Fruit fly (Drosophila melanogaster) whole organism, wandering third instar larva: ENCODE results near the gene Kap-alpha3.

Source experiments
- Abd-B ChIP-seq: fragments of >200 bp; optimal IDR thresholded peaks from 2 replicates; lab custom pipeline; 2017; ENCODE audit warnings: missing biosample characterization, missing genetic modification characterization
- CG32264 ChIP-seq: fragments of 200-800 bp; sonication (Bioruptor generic); optimal IDR thresholded peaks from 2 replicates; lab custom pipeline; 2016; ENCODE audit warnings: missing biosample characterization, missing genetic modification characterization
- CG9705 ChIP-seq: fragments of 200-800 bp; sonication (Bioruptor generic); optimal IDR thresholded peaks from 2 replicates; lab custom pipeline; 2018; ENCODE audit warnings: missing biosample characterization, mild to moderate bottlenecking, missing genetic modification characterization
- CrebA ChIP-seq: fragments of 200-800 bp; sonication (Bioruptor generic); optimal IDR thresholded peaks from 2 replicates; lab custom pipeline; 2016; ENCODE audit warnings: missing biosample characterization, mild to moderate bottlenecking, missing genetic modification characterization, borderline replicate concordance
- Dfd ChIP-seq: fragments of >200 bp; optimal IDR thresholded peaks from 2 replicates; lab custom pipeline; 2017; ENCODE audit warnings: missing biosample characterization, missing genetic modification characterization
- Dif ChIP-seq: fragments of 200-275, 200-300 bp; sonication (Bioruptor generic); optimal IDR thresholded peaks from 2 replicates; lab custom pipeline; 2018; ENCODE audit warnings: missing biosample characterization, missing genetic modification characterization; ENCODE audit not compliant: partially characterized antibody
- GATAd ChIP-seq: sonication (Bioruptor generic); optimal IDR thresholded peaks from 2 replicates; lab custom pipeline; 2016; ENCODE audit warnings: missing biosample characterization, missing genetic modification characterization
- HLH106 ChIP-seq: fragments of 200-800 bp; optimal IDR thresholded peaks from 3 replicates; lab custom pipeline; 2019; ENCODE audit warnings: missing biosample characterization, mild to moderate bottlenecking, missing genetic modification characterization, moderate library complexity
- Hnf4 ChIP-seq: fragments of 200-800 bp; sonication (Bioruptor generic); optimal IDR thresholded peaks from 2 replicates; lab custom pipeline; 2016; ENCODE audit warnings: missing biosample characterization, mild to moderate bottlenecking, missing genetic modification characterization
- Hr78 ChIP-seq: fragments of >200 bp; optimal IDR thresholded peaks from 2 replicates; lab custom pipeline; 2017; ENCODE audit warnings: missing biosample characterization, missing genetic modification characterization
- Hr83 ChIP-seq: fragments of 200-300 bp; sonication (Bioruptor generic); optimal IDR thresholded peaks from 2 replicates; lab custom pipeline; 2016; ENCODE audit warnings: missing biosample characterization, mild to moderate bottlenecking, missing genetic modification characterization, moderate library complexity; ENCODE audit not compliant: poor library complexity, severe bottlenecking
- Jra ChIP-seq: sonication (Bioruptor generic); optimal IDR thresholded peaks from 2 replicates; lab custom pipeline; 2016; ENCODE audit warnings: missing biosample characterization, missing genetic modification characterization
- Mio ChIP-seq: sonication (Bioruptor generic); optimal IDR thresholded peaks from 2 replicates; lab custom pipeline; 2016; ENCODE audit warnings: missing biosample characterization, missing genetic modification characterization
- Myc ChIP-seq: fragments of >200 bp; optimal IDR thresholded peaks from 2 replicates; lab custom pipeline; 2017
- N ChIP-seq: fragments of >200 bp; optimal IDR thresholded peaks from 2 replicates; lab custom pipeline; 2018; ENCODE audit warnings: missing biosample characterization, missing external identifiers, missing genetic modification characterization
- OdsH ChIP-seq: fragments of 200-800 bp; sonication (Bioruptor generic); optimal IDR thresholded peaks from 2 replicates; lab custom pipeline; 2016; ENCODE audit warnings: missing biosample characterization, mild to moderate bottlenecking, missing genetic modification characterization
- Rel ChIP-seq, 2 experiments: fragments of 200-800 bp; sonication (Bioruptor generic) in 1 of 2; optimal IDR thresholded peaks; 2 replicates in 1 of 2; 3 replicates in 1 of 2; lab custom pipeline; 2016 to 2019; ENCODE audit warnings: mild to moderate bottlenecking in 2 of 2, missing biosample characterization in 2 of 2, missing genetic modification characterization in 2 of 2, moderate library complexity in 1 of 2
- Sp1 ChIP-seq: fragments of 200-800 bp; sonication (Bioruptor generic); optimal IDR thresholded peaks from 3 replicates; lab custom pipeline; 2019; ENCODE audit warnings: missing biosample characterization, mild to moderate bottlenecking, missing genetic modification characterization, moderate library complexity
- Vsx2 ChIP-seq: fragments of 200-300, 225-300 bp; sonication (Bioruptor generic); optimal IDR thresholded peaks from 2 replicates; lab custom pipeline; 2018; ENCODE audit warnings: missing biosample characterization, missing genetic modification characterization; ENCODE audit not compliant: partially characterized antibody
- br ChIP-seq: fragments of 200-800 bp; sonication (Bioruptor generic); optimal IDR thresholded peaks from 2 replicates; lab custom pipeline; 2016; ENCODE audit warnings: missing biosample characterization, missing genetic modification characterization
- brk ChIP-seq: fragments of 200-800 bp; sonication (Bioruptor generic); optimal IDR thresholded peaks from 2 replicates; lab custom pipeline; 2016; ENCODE audit warnings: missing biosample characterization, mild to moderate bottlenecking, missing genetic modification characterization
- dl ChIP-seq, 2 experiments: fragments of 175-275, 200-275 bp in 1 of 2; fragments of 200-275 bp in 1 of 2; sonication (Bioruptor generic); optimal IDR thresholded peaks; lab custom pipeline; 2018; ENCODE audit warnings: mild to moderate bottlenecking in 2 of 2, missing biosample characterization in 2 of 2, missing genetic modification characterization in 2 of 2, moderate library complexity in 2 of 2; ENCODE audit not compliant: partially characterized antibody in 2 of 2, insufficient read depth in 1 of 2
- dmrt93B ChIP-seq: fragments of 200-800 bp; sonication (Bioruptor generic); optimal IDR thresholded peaks from 2 replicates; lab custom pipeline; 2018; ENCODE audit warnings: missing biosample characterization, mild to moderate bottlenecking, missing genetic modification characterization
- dsf ChIP-seq: sonication (Bioruptor generic); optimal IDR thresholded peaks from 2 replicates; lab custom pipeline; 2016; ENCODE audit warnings: missing biosample characterization, missing genetic modification characterization, borderline replicate concordance
- ey ChIP-seq: fragments of 200-800 bp; sonication (Bioruptor generic); optimal IDR thresholded peaks from 2 replicates; lab custom pipeline; 2016; ENCODE audit warnings: missing biosample characterization, missing genetic modification characterization
- foxo ChIP-seq, 2 experiments: fragments of 200-800 bp; sonication (Bioruptor generic); optimal IDR thresholded peaks; 2 replicates in 1 of 2; 3 replicates in 1 of 2; lab custom pipeline; 2016 to 2017; ENCODE audit warnings: missing biosample characterization in 2 of 2, missing genetic modification characterization in 2 of 2
- fru ChIP-seq: fragments of 200-800 bp; sonication (Bioruptor generic); optimal IDR thresholded peaks from 3 replicates; lab custom pipeline; 2016; ENCODE audit warnings: missing biosample characterization, mild to moderate bottlenecking, missing genetic modification characterization
- h ChIP-seq: fragments of 200-800 bp; sonication (Bioruptor generic); optimal IDR thresholded peaks from 3 replicates; lab custom pipeline; 2016; ENCODE audit warnings: missing biosample characterization, mild to moderate bottlenecking, missing genetic modification characterization
- jim ChIP-seq: fragments of 175-275, 200-325 bp; sonication (Bioruptor generic); optimal IDR thresholded peaks from 2 replicates; lab custom pipeline; 2016; ENCODE audit warnings: missing biosample characterization, mild to moderate bottlenecking, missing genetic modification characterization
- lola ChIP-seq: fragments of >200 bp; optimal IDR thresholded peaks from 2 replicates; lab custom pipeline; 2017; ENCODE audit warnings: missing biosample characterization, missing genetic modification characterization
- pan ChIP-seq: fragments of >200 bp; optimal IDR thresholded peaks from 2 replicates; lab custom pipeline; 2017
- psq ChIP-seq: fragments of 200-800 bp; sonication (Bioruptor generic); optimal IDR thresholded peaks from 3 replicates; lab custom pipeline; 2017; ENCODE audit warnings: missing biosample characterization, mild to moderate bottlenecking, missing genetic modification characterization, moderate library complexity
- rgr ChIP-seq: fragments of 200-800 bp; sonication (Bioruptor generic); optimal IDR thresholded peaks from 3 replicates; lab custom pipeline; 2016; ENCODE audit warnings: missing biosample characterization, mild to moderate bottlenecking, missing genetic modification characterization
- sage ChIP-seq: fragments of 200-800 bp; sonication (Bioruptor generic); optimal IDR thresholded peaks from 2 replicates; lab custom pipeline; 2016; ENCODE audit warnings: missing biosample characterization, mild to moderate bottlenecking, missing genetic modification characterization
- sv ChIP-seq: fragments of 200-800 bp; sonication (Bioruptor generic); optimal IDR thresholded peaks from 3 replicates; lab custom pipeline; 2016; ENCODE audit warnings: missing biosample characterization, missing genetic modification characterization
- tai ChIP-seq: sonication (Bioruptor generic); optimal IDR thresholded peaks from 2 replicates; lab custom pipeline; 2016; ENCODE audit warnings: missing biosample characterization, missing genetic modification characterization
- usp ChIP-seq: fragments of >200 bp; optimal IDR thresholded peaks from 2 replicates; lab custom pipeline; 2017; ENCODE audit warnings: missing biosample characterization, missing genetic modification characterization
- woc ChIP-seq: sonication (Bioruptor generic); optimal IDR thresholded peaks from 2 replicates; lab custom pipeline; 2016; ENCODE audit warnings: missing biosample characterization, mild to moderate bottlenecking, missing genetic modification characterization

Kap-alpha3 gene

DNA sequence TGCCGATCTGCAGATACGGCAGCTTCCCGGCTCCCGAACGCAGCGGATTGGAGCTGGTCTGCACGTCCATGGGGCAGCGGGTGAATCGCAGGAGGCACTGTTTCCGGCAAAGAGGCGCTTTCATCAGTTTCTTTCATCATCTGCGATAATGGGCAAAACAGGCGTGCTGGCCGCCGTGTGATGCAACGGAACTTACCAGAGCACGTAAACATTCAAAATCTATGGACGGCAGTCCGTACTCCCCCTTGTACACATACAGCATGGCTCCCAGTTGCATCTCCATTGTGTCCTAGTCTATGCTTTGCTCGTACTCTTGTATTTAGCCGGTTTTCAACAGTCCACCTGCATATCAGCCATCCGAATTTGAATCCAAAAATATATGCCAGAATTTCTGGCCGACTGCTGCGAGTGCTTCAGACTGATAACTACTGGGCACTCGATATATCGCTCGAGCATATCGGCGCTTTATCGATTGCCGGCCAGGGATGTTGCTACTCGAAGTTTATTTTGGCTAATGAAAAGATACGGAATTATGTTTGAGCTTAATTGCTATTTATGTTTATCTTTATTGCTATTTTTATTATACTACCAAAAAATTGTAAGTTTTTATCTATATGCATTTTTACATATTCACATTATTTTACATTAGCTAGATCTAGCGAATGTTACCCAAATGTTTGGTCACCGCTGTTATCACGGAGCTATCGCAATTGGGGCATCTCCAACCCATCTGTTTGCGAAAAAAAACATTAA, 14.1 kb downstream of the Kap-alpha3 start, which contains the start of the genes CG9393 and Vps45 (continued):
- TF ChIP-seq dl (GFP tag; optimal IDR thresholded peaks at IDR 0.05; lab: Kevin White, UChicago; ENCODE audit: insufficient read depth in 1 of 2, partially characterized antibody in 2 of 2) (no peak), Rel (GFP tag; optimal IDR thresholded peaks at IDR 0.05; lab: Kevin White, UChicago) (no peak), Rel (tag; optimal IDR thresholded peaks at IDR 0.05; lab: Kevin White, UChicago) (peak; percentile 74), Dif (GFP tag; lab: Kevin White, UChicago) (no peak), Myc (peak; percentile 95), CrebA (GFP tag; lab: Kevin White, UChicago) (no peak), usp (GFP tag; lab: Kevin White, UChicago) (no peak), fru (GFP tag; lab: Kevin White, UChicago) (no peak), dmrt93B (GFP tag; lab: Kevin White, UChicago) (no peak), Abd-B (GFP tag; lab: Kevin White, UChicago) (no peak), Sp1 (GFP tag; lab: Kevin White, UChicago) (peak; percentile 45), sage (GFP tag; lab: Kevin White, UChicago) (no peak), N (GFP tag; lab: Kevin White, UChicago) (no peak), Vsx2 (GFP tag; lab: Kevin White, UChicago) (no peak), foxo (GFP tag; optimal IDR thresholded peaks at IDR 0.05; lab: Kevin White, UChicago) (peak in 1 of 2 experiments; percentile 78)

dm6 chr3R:9561121-9561520, 16.4 kb downstream of the Kap-alpha3 start:
- TF ChIP-seq tai (no peak), CG32264 (GFP tag; lab: Kevin White, UChicago) (no peak), br (GFP tag; lab: Kevin White, UChicago) (no peak), Sp1 (GFP tag; lab: Kevin White, UChicago) (no peak), pan (lab: Kevin White, UChicago) (no peak), Jra (no peak), Dfd (GFP tag; lab: Kevin White, UChicago) (no peak), brk (GFP tag; lab: Kevin White, UChicago) (no peak)

DNA sequence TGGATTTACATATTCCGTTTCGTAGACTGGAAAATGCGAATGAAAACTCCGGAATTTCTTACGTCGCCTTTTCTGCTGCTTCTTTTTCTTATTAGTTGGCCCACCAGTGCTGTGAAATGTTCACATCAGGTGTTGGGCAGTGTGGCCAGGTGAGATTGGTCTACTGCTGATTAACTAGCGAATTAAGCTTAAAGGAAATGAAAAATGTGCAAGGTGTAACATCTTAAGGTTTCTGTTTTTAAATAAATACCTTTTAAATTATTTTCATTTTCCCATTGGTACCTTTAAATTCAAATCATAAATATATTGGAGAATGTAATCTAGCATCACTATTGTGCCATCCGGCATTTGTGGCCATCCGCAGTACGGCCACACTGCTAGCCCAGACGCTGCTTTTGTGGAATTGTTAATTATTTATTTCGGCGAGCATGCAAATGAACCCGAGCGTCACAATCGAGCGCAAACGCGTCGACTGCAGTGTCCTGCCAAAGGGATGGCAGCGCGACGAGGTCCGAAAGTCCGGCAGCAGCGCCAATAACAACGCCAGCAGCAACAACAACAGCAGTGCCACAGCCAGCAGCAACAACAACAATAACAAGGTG, 18.0 kb downstream of the Kap-alpha3 start, which contains the start of the genes AP-1mu and MBD-like:
TSS of gene AP-1mu (minus strand) at position 113 of the 602 bp plus-strand sequence.
TSS of gene MBD-like (plus strand) at position 348 of the 602 bp plus-strand sequence.
- TF ChIP-seq fru (GFP tag; lab: Kevin White, UChicago) (peak; percentile 75), rgr (GFP tag; lab: Kevin White, UChicago) (peak; percentile 71), Rel (GFP tag; optimal IDR thresholded peaks at IDR 0.05; lab: Kevin White, UChicago) (no peak), Rel (tag; optimal IDR thresholded peaks at IDR 0.05; lab: Kevin White, UChicago) (peak; percentile 50), dmrt93B (GFP tag; lab: Kevin White, UChicago) (no peak), lola (GFP tag; lab: Kevin White, UChicago) (no peak), psq (GFP tag; lab: Kevin White, UChicago) (peak; percentile 66), Dif (GFP tag; lab: Kevin White, UChicago) (no peak), usp (GFP tag; lab: Kevin White, UChicago) (no peak), Mio (GFP tag; lab: Kevin White, UChicago) (no peak), dl (GFP tag; optimal IDR thresholded peaks at IDR 0.05; lab: Kevin White, UChicago; ENCODE audit: insufficient read depth in 1 of 2, partially characterized antibody in 2 of 2) (no peak), OdsH (GFP tag; lab: Kevin White, UChicago) (peak; percentile 57), Dfd (GFP tag; lab: Kevin White, UChicago) (no peak), Abd-B (GFP tag; lab: Kevin White, UChicago) (no peak), dsf (GFP tag; lab: Kevin White, UChicago) (no peak), Vsx2 (GFP tag; lab: Kevin White, UChicago) (no peak), CG9705 (GFP tag; lab: Kevin White, UChicago) (peak; percentile 61), N (GFP tag; lab: Kevin White, UChicago) (no peak), brk (GFP tag; lab: Kevin White, UChicago) (no peak), ey (peak; percentile 73), Hnf4 (no peak), sage (GFP tag; lab: Kevin White, UChicago) (no peak), h (GFP tag; lab: Kevin White, UChicago) (peak; percentile 81), tai (no peak), Myc (peak; percentile 67), HLH106 (peak; percentile 73), woc (GFP tag; lab: Kevin White, UChicago) (peak; percentile 67), GATAd (no peak), Hr83 (no peak), sv (GFP tag; lab: Kevin White, UChicago) (peak; percentile 40), jim (GFP tag; lab: Kevin White, UChicago) (no peak), pan (lab: Kevin White, UChicago) (no peak), br (GFP tag; lab: Kevin White, UChicago) (no peak), CG32264 (GFP tag; lab: Kevin White, UChicago) (no peak), Jra (peak; percentile 73), Hr78 (GFP tag; lab: Kevin White, UChicago) (no peak), CrebA (GFP tag; lab: Kevin White, UChicago) (no peak), foxo (GFP tag; optimal IDR thresholded peaks at IDR 0.05; lab: Kevin White, UChicago) (peak in 1 of 2 experiments; percentile 78), Sp1 (GFP tag; lab: Kevin White, UChicago) (peak; percentile 67)
